Worm (Caenorhabditis elegans): ENCODE results near the gene T24B8.3.

Gene T24B8.3

DNA sequence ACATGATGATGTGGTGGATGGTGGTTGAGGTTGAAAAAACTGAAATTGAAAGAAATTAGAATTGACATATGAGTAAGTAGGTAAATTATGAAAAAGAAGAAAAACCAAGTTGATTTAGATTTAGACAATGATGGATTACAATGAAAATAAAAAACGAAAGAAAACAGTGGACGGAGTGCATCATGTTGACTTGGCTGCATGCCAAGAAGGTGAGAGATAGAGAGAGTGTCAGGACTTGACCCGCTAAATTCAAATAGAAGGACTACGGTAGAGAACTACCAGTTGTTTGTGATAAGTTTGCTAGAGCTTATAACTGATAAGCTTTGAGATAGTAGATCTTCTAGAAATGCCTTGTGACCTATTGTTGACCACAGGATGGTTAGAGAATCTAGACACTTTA lies at the start of gene T24B8.3:
T24B8.3 (minus strand) TSS at position 39 of the 400 bp plus-strand sequence.
- TF ChIP-seq nhr-23 (tag; optimal IDR thresholded peaks at IDR 0.05) (peak; percentile 53), egl-27 (tag; optimal IDR thresholded peaks at IDR 0.05) (no peak), ama-1 (optimal IDR thresholded peaks at IDR 0.05) (no peak), R02D3.7 (tag; optimal IDR thresholded peaks at IDR 0.05) (no peak), ztf-4 (tag; optimal IDR thresholded peaks at IDR 0.05) (no peak), pha-4 (tag; optimal IDR thresholded peaks at IDR 0.05) (peak; percentile 72)

DNA sequence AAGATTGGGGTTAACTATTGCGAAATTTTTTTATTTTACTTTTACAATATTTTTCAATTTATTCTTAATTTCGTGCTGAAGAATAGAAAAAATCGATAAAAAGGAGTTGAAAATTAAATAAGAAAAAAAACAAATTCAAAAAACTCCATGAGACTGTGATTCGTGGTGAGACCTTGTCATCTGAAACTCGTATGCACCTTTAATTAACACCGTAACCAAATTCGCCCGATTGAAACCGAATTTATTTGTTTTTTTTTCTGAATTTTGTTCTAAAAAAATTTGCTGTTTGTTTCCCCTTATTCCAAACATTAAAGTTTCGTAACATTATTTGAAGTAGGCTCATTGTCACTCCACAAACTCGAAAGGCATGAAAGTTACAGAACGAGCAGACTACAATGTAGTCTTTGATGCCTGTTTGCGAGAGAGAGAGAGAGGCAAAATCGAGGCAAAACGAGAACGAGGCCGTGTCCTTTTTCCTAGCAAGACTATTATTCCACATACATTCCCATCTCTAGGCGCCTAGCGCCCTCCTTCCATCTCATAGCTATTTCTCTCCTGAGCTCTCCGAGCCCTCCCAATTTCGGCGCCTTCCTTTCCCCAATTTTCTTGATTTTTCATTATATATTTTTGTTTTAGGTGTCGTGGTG lies 48.1 kb upstream of the T24B8.3 start, which contains the start of gene T24H10.4:
T24H10.4 (plus strand) TSS at position 630 of the 647 bp plus-strand sequence.
- TF ChIP-seq hmg-11 (tag; optimal IDR thresholded peaks at IDR 0.05): peak; percentile 35
- TF ChIP-seq nfya-1 (tag; optimal IDR thresholded peaks at IDR 0.05; ENCODE audit: insufficient read depth): peak; percentile 26
- peak; percentile 3 for TF ChIP-seq skn-1 (tag; optimal IDR thresholded peaks at IDR 0.05)
- TF ChIP-seq nhr-43 (tag; optimal IDR thresholded peaks at IDR 0.05; ENCODE audit: poor library complexity, severe bottlenecking): no peak
- TF ChIP-seq lin-39 (tag; optimal IDR thresholded peaks at IDR 0.05): peak; percentile 72

DNA sequence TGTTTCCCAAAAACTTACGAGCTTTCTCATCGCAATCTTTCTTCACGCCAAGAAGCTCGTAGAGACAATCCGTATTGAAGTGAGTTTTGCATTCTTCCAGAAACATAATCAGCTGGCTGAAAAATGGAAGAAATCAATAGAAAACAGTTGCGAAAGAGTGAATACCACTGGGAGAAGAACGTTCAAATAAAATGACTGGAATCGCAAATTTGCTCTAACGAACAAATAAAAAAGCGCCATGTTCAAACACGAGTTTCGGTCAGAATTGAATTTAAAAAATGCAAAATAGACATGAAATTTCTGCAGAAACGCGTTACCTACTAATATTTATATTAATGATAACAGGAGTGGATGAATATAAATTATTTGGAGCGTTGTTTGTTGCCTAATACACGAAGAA lies 47.5 kb upstream of the T24B8.3 start, which contains the start of gene dnj-23:
dnj-23 (minus strand) TSS at position 158 of the 400 bp plus-strand sequence.
- TF ChIP-seq egl-5 (tag; optimal IDR thresholded peaks at IDR 0.05): no peak
- peak; percentile 15 for TF ChIP-seq lin-39 (tag; optimal IDR thresholded peaks at IDR 0.05)
- TF ChIP-seq lsy-12 (tag; optimal IDR thresholded peaks at IDR 0.05): no peak
- no peak for TF ChIP-seq nhr-12 (tag; optimal IDR thresholded peaks at IDR 0.05)
- TF ChIP-seq nfya-1 (tag; optimal IDR thresholded peaks at IDR 0.05; ENCODE audit: insufficient read depth): peak; percentile 50
- no peak for TF ChIP-seq nhr-28 (tag; optimal IDR thresholded peaks at IDR 0.05)
- no peak for TF ChIP-seq ZK546.5 (tag; optimal IDR thresholded peaks at IDR 0.05)
- TF ChIP-seq pqm-1 (tag; optimal IDR thresholded peaks at IDR 0.05): no peak
- no peak for TF ChIP-seq sea-2 (GFP tag; optimal IDR thresholded peaks at IDR 0.05)
- TF ChIP-seq nhr-237 (tag; optimal IDR thresholded peaks at IDR 0.05): no peak
- peak; percentile 16 for TF ChIP-seq nhr-25 (tag; optimal IDR thresholded peaks at IDR 0.05)
- TF ChIP-seq hmg-11 (tag; optimal IDR thresholded peaks at IDR 0.05): no peak
- peak; percentile 45 for TF ChIP-seq pha-4 (tag; optimal IDR thresholded peaks at IDR 0.05)
- peak; percentile 28 for TF ChIP-seq skn-1 (tag; optimal IDR thresholded peaks at IDR 0.05)
- peak; percentile 35 for TF ChIP-seq lin-15B (tag; optimal IDR thresholded peaks at IDR 0.05)

DNA sequence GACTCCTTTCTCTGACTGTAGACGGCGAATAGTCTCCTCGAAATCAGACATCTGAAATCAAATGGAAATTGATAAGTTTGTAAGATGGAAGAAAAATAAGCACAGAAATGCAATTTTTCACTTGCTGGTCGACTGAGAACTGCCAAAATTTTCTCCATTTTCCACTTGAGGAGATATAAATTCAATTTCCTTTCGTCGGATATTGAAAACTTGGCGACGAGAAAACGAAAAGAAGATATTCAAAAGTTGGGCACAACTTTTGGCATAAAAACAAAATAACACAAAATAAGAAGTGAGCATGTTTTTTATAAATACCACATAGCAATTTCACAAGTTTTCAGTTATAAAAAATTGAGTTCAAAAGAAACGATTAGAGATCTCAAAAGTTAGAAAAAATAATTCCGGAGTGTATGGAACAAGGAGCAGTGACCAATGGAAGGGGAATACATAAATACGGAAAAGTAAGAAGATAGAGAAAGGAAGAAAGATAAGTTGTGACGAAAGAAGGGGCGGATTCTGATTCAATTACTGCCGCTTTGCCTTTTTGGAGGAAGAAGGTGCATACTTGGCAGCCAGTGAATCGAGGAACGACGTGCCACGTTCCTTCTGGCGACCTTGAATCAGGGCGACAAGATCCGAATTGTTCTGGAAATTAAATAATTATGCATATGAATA lies 46.3 kb upstream of the T24B8.3 start, which contains the start of gene dyrb-1:
dyrb-1 (minus strand) TSS at position 51 of the 675 bp plus-strand sequence.
- TF ChIP-seq nhr-28 (tag; optimal IDR thresholded peaks at IDR 0.05) (no peak), hmg-11 (tag; optimal IDR thresholded peaks at IDR 0.05) (no peak), ceh-82 (tag; optimal IDR thresholded peaks at IDR 0.05) (no peak), snpc-4 (tag; optimal IDR thresholded peaks at IDR 0.05) (no peak), nhr-237 (tag; optimal IDR thresholded peaks at IDR 0.05) (no peak), elt-1 (tag; optimal IDR thresholded peaks at IDR 0.05) (no peak), skn-1 (tag; optimal IDR thresholded peaks at IDR 0.05) (no peak), ZK546.5 (tag; optimal IDR thresholded peaks at IDR 0.05) (no peak)

DNA sequence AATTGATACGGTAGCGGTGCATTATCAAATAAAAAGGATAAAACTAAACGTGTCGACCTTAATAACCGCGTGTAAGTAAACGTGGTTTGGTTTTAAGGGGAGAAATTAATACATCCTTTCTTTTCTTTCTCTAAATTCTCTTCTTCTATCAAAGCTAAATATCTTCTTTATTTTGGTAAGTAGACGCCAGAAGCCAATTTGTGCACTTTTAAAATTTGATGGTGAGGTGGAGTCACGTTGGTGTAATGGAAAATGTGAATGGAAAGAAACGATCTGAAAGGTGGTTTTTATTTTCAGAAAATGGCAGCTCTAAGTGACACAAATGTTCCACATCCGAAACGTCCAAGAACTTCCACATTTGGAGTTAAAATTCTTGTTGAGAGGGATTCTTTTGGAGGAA lies 39.9 kb upstream of the T24B8.3 start, which contains the start of gene T24H10.5:
T24H10.5 (plus strand) TSS at position 301 of the 400 bp plus-strand sequence.
- TF ChIP-seq ceh-82 (tag; optimal IDR thresholded peaks at IDR 0.05): no peak
- TF ChIP-seq ceh-16 (tag; optimal IDR thresholded peaks at IDR 0.05): no peak
- TF ChIP-seq nfya-1 (tag; optimal IDR thresholded peaks at IDR 0.05; ENCODE audit: insufficient read depth): no peak
- no peak for TF ChIP-seq pqm-1 (tag; optimal IDR thresholded peaks at IDR 0.05)

DNA sequence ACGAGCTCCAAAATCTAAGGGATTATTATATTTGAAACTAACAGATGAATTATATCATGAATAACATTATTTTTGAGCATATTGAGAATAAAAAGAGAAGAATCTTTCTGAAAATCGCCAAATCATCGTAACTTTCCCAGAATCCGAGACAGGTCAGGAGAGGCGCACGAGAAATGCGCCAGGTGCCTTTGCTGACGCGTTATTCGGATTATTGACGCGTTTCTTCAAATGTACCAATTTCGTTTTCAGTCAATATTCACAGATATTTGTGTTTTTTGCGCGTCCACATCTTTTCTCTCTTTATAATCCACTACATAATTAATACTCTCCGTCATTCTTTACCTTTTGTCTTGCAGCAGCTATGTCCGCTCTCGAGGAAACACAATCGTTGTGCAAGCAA lies 38.1 kb upstream of the T24B8.3 start, which contains the start of gene T24H10.1:
T24H10.1 (plus strand) TSS at position 355 of the 400 bp plus-strand sequence.
- TF ChIP-seq tbx-2 (tag; optimal IDR thresholded peaks at IDR 0.05) (peak; percentile 55), lin-15B (tag; optimal IDR thresholded peaks at IDR 0.05) (peak; percentile 67), elt-1 (tag; optimal IDR thresholded peaks at IDR 0.05) (no peak), nhr-67 (tag; optimal IDR thresholded peaks at IDR 0.05) (no peak), pha-4 (tag; optimal IDR thresholded peaks at IDR 0.05) (peak; percentile 72), hmg-11 (tag; optimal IDR thresholded peaks at IDR 0.05) (peak; percentile 44), fkh-2 (tag; optimal IDR thresholded peaks at IDR 0.05) (no peak), ztf-11 (tag; optimal IDR thresholded peaks at IDR 0.05) (no peak), lin-39 (tag; optimal IDR thresholded peaks at IDR 0.05) (no peak), pqm-1 (tag; optimal IDR thresholded peaks at IDR 0.05) (peak; percentile 12), elt-2 (tag; optimal IDR thresholded peaks at IDR 0.05) (peak; percentile 30), nhr-25 (tag; optimal IDR thresholded peaks at IDR 0.05) (peak; percentile 51), ceh-82 (tag; optimal IDR thresholded peaks at IDR 0.05) (no peak), nfya-1 (tag; optimal IDR thresholded peaks at IDR 0.05; ENCODE audit: insufficient read depth) (peak; percentile 72), ceh-28 (tag; optimal IDR thresholded peaks at IDR 0.05) (peak; percentile 28), ZK546.5 (tag; optimal IDR thresholded peaks at IDR 0.05) (no peak), R02D3.7 (tag; optimal IDR thresholded peaks at IDR 0.05) (peak; percentile 25), elt-3 (tag; optimal IDR thresholded peaks at IDR 0.05) (no peak), snpc-4 (tag; optimal IDR thresholded peaks at IDR 0.05) (peak; percentile 56), eor-1 (tag; optimal IDR thresholded peaks at IDR 0.05) (no peak), nhr-23 (tag; optimal IDR thresholded peaks at IDR 0.05) (peak; percentile 65), skn-1 (tag; optimal IDR thresholded peaks at IDR 0.05) (peak; percentile 72), egl-5 (tag; optimal IDR thresholded peaks at IDR 0.05) (no peak), lsy-12 (tag; optimal IDR thresholded peaks at IDR 0.05) (peak; percentile 14), nhr-43 (tag; optimal IDR thresholded peaks at IDR 0.05; ENCODE audit: poor library complexity, severe bottlenecking) (peak; percentile 48)

Measured in whole organism, L3 larva.